Worm (Caenorhabditis elegans) whole organism, early embryonic: ENCODE measurements around the gene C16C8.20.

ENCODE experiments used
- B0310.2 ChIP-seq: sonication (generic microtip); optimal IDR thresholded peaks from 2 replicates; lab custom pipeline; 2016; ENCODE audit warnings: mild to moderate bottlenecking, missing genetic modification characterization, missing compliant biosample characterization
- F13C5.2 ChIP-seq: sonication (generic microtip); optimal IDR thresholded peaks from 2 replicates; lab custom pipeline; 2017; ENCODE audit warnings: mild to moderate bottlenecking, missing genetic modification characterization, inconsistent platforms, missing compliant biosample characterization
- aly-1 ChIP-seq: sonication (generic microtip); optimal IDR thresholded peaks from 2 replicates; lab custom pipeline; 2016; ENCODE audit warnings: missing genetic modification characterization, missing compliant biosample characterization
- ama-1 ChIP-seq: fragments of 150-350 bp; optimal IDR thresholded peaks from 2 replicates; lab custom pipeline; 2014
- ceh-36 ChIP-seq: sonication (generic microtip); optimal IDR thresholded peaks from 2 replicates; lab custom pipeline; 2016; ENCODE audit warnings: missing genetic modification characterization, inconsistent platforms, missing compliant biosample characterization
- ets-7 ChIP-seq: sonication (generic microtip); optimal IDR thresholded peaks from 2 replicates; lab custom pipeline; 2016; ENCODE audit warnings: missing genotype, missing genetic modification characterization, missing compliant biosample characterization
- flt-1 ChIP-seq: fragments of 200-800 bp; sonication (Bioruptor generic); IDR thresholded peaks from 2 replicates; pipeline ENCODE4 v1.3.6; 2022; ENCODE audit warnings: missing genetic modification characterization, missing compliant biosample characterization
- hmbx-1 ChIP-seq: sonication (generic microtip); optimal IDR thresholded peaks from 2 replicates; lab custom pipeline; 2016; ENCODE audit warnings: mild to moderate bottlenecking, missing genetic modification characterization, missing compliant biosample characterization
- scrt-1 ChIP-seq: fragments of 200-800 bp; sonication (Bioruptor generic); IDR thresholded peaks from 2 replicates; pipeline ENCODE4 v1.3.6; 2022; ENCODE audit warnings: missing genetic modification characterization, missing compliant biosample characterization
- sea-1 ChIP-seq: fragments of 200-800 bp; sonication (Bioruptor generic); conservative IDR thresholded peaks from 2 replicates; pipeline ENCODE4 v1.3.6; 2022; ENCODE audit warnings: missing genetic modification characterization, missing compliant biosample characterization
- tbx-11 ChIP-seq: fragments of 200-800 bp; sonication (Bioruptor generic); IDR thresholded peaks from 2 replicates; pipeline ENCODE4 v1.3.6; 2022; ENCODE audit warnings: missing genetic modification characterization, missing compliant biosample characterization
- tbx-37 ChIP-seq: fragments of 200-800 bp; sonication (Bioruptor generic); conservative IDR thresholded peaks from 2 replicates; pipeline ENCODE4 v1.3.6; 2022; ENCODE audit warnings: missing genetic modification reagents, missing genetic modification characterization, missing compliant biosample characterization

ce11 chrII:3470549-3470948 lies 23.8 kb downstream of the C16C8.20 start, which contains the start of gene Y49F6B.20:
- TF ChIP-seq B0310.2 (tag; lab: Kevin White, UChicago), result no peak
- no peak for TF ChIP-seq flt-1 (GFP tag; lab: Robert Waterston, UW)
- TF ChIP-seq scrt-1, result no peak
- TF ChIP-seq ama-1 (lab: Kevin White, UChicago), result no peak
- no peak for TF ChIP-seq sea-1
- TF ChIP-seq ets-7 (tag; lab: Kevin White, UChicago), result no peak
- TF ChIP-seq tbx-37, result no peak
- no peak for TF ChIP-seq F13C5.2
- no peak for TF ChIP-seq aly-1 (tag; lab: Kevin White, UChicago)
- TF ChIP-seq tbx-11 (GFP tag; lab: Robert Waterston, UW), result no peak
- no peak for TF ChIP-seq hmbx-1 (tag; lab: Kevin White, UChicago)
- no peak for TF ChIP-seq ceh-36 (tag; lab: Kevin White, UChicago)
